Worm (Caenorhabditis elegans) whole organism, late embryonic: Measurements from ENCODE around the gene cbn-1.

Source experiments
- F13H6.1 ChIP-seq: sonication (generic microtip); optimal IDR thresholded peaks from 2 replicates; lab custom pipeline; 2016; ENCODE audit warnings: missing genetic modification characterization, missing compliant biosample characterization
- K09A11.1 ChIP-seq: sonication (generic microtip); optimal IDR thresholded peaks from 2 replicates; lab custom pipeline; 2017; ENCODE audit warnings: antibody characterized with exemption, mild to moderate bottlenecking, missing genetic modification characterization, missing compliant biosample characterization; ENCODE audit not compliant: insufficient read depth
- T23F11.4 ChIP-seq: fragments of 200-800 bp; sonication (Bioruptor generic); optimal IDR thresholded peaks from 2 replicates; lab custom pipeline; 2018; ENCODE audit warnings: mild to moderate bottlenecking, missing genetic modification characterization, missing compliant biosample characterization
- ahr-1 ChIP-seq: sonication (generic microtip); optimal IDR thresholded peaks from 2 replicates; lab custom pipeline; 2016; ENCODE audit warnings: missing genetic modification characterization, missing compliant biosample characterization
- ceh-14 ChIP-seq: sonication (generic microtip); optimal IDR thresholded peaks from 2 replicates; lab custom pipeline; 2016; ENCODE audit warnings: missing genotype, missing genetic modification characterization, missing compliant biosample characterization
- ceh-18 ChIP-seq: sonication (generic microtip); optimal IDR thresholded peaks from 2 replicates; lab custom pipeline; 2016; ENCODE audit warnings: missing genetic modification characterization, missing compliant biosample characterization
- ceh-24 ChIP-seq: sonication (generic microtip); optimal IDR thresholded peaks from 2 replicates; lab custom pipeline; 2016; ENCODE audit warnings: mild to moderate bottlenecking, missing genetic modification characterization, missing compliant biosample characterization
- ceh-30 ChIP-seq: fragments of 150-350 bp; optimal IDR thresholded peaks from 2 replicates; lab custom pipeline; 2014; ENCODE audit warnings: missing biosample characterization, missing genetic modification characterization
- ceh-31 ChIP-seq: sonication (generic microtip); optimal IDR thresholded peaks from 2 replicates; lab custom pipeline; 2016; ENCODE audit warnings: missing genetic modification characterization, missing compliant biosample characterization
- ceh-34 ChIP-seq: sonication (generic microtip); optimal IDR thresholded peaks from 2 replicates; lab custom pipeline; 2016; ENCODE audit warnings: mild to moderate bottlenecking, missing genetic modification characterization, missing compliant biosample characterization
- ceh-48 ChIP-seq: sonication (generic microtip); optimal IDR thresholded peaks from 2 replicates; lab custom pipeline; 2016; ENCODE audit warnings: missing genetic modification characterization, inconsistent platforms, missing compliant biosample characterization
- ceh-9 ChIP-seq: sonication (generic microtip); optimal IDR thresholded peaks from 2 replicates; lab custom pipeline; 2016; ENCODE audit warnings: mild to moderate bottlenecking, missing genetic modification characterization, inconsistent platforms, missing compliant biosample characterization
- elt-4 ChIP-seq: sonication (generic microtip); optimal IDR thresholded peaks from 2 replicates; lab custom pipeline; 2016; ENCODE audit warnings: missing genetic modification characterization, missing compliant biosample characterization
- ets-4 ChIP-seq: sonication (generic microtip); optimal IDR thresholded peaks from 2 replicates; lab custom pipeline; 2016; ENCODE audit warnings: missing genetic modification characterization, missing compliant biosample characterization
- eyg-1 ChIP-seq: sonication (generic microtip); optimal IDR thresholded peaks from 2 replicates; lab custom pipeline; 2016; ENCODE audit warnings: missing genotype, missing genetic modification characterization, missing compliant biosample characterization
- fkh-10 ChIP-seq: fragments of 150-350 bp; optimal IDR thresholded peaks from 2 replicates; lab custom pipeline; 2014; ENCODE audit warnings: missing biosample characterization, missing genetic modification reagents, missing genetic modification characterization
- gmeb-2 ChIP-seq: sonication (generic microtip); optimal IDR thresholded peaks from 2 replicates; lab custom pipeline; 2016; ENCODE audit warnings: missing genetic modification characterization, inconsistent platforms, missing compliant biosample characterization
- hlh-13 ChIP-seq: fragments of 200-800 bp; sonication (Bioruptor generic); optimal IDR thresholded peaks from 2 replicates; lab custom pipeline; 2018; ENCODE audit warnings: mild to moderate bottlenecking, missing genetic modification characterization, missing compliant biosample characterization
- hlh-30 ChIP-seq: sonication (generic microtip); optimal IDR thresholded peaks from 2 replicates; lab custom pipeline; 2017; ENCODE audit warnings: antibody characterized with exemption, missing genetic modification characterization, missing compliant biosample characterization; ENCODE audit not compliant: insufficient read depth
- hlh-6 ChIP-seq: sonication (generic microtip); optimal IDR thresholded peaks from 2 replicates; lab custom pipeline; 2016; ENCODE audit warnings: missing genotype, missing genetic modification characterization, missing compliant biosample characterization
- hlh-8 ChIP-seq: sonication (generic microtip); optimal IDR thresholded peaks from 2 replicates; lab custom pipeline; 2016; ENCODE audit warnings: missing genotype, missing genetic modification characterization, missing compliant biosample characterization
- lim-6 ChIP-seq: sonication (generic microtip); optimal IDR thresholded peaks from 2 replicates; lab custom pipeline; 2016; ENCODE audit warnings: missing genetic modification characterization, missing compliant biosample characterization
- lin-11 ChIP-seq: fragments of 200-800 bp; sonication (Bioruptor generic); optimal IDR thresholded peaks from 2 replicates; lab custom pipeline; 2018; ENCODE audit warnings: mild to moderate bottlenecking, missing genetic modification characterization, missing compliant biosample characterization
- madf-2 ChIP-seq: sonication (generic microtip); optimal IDR thresholded peaks from 2 replicates; lab custom pipeline; 2017; ENCODE audit warnings: missing genetic modification characterization, missing compliant biosample characterization
- mec-3 ChIP-seq: sonication (generic microtip); optimal IDR thresholded peaks from 2 replicates; lab custom pipeline; 2016; ENCODE audit warnings: borderline replicate concordance, missing genetic modification characterization, missing compliant biosample characterization
- nfya-1 ChIP-seq: sonication (generic microtip); optimal IDR thresholded peaks from 2 replicates; lab custom pipeline; 2017; ENCODE audit warnings: missing genetic modification characterization, mild to moderate bottlenecking, missing compliant biosample characterization, antibody characterized with exemption, moderate library complexity
- nhr-232 ChIP-seq: sonication (generic microtip); optimal IDR thresholded peaks from 2 replicates; lab custom pipeline; 2016; ENCODE audit warnings: missing genetic modification characterization, missing compliant biosample characterization
- odd-2 ChIP-seq: sonication (generic microtip); optimal IDR thresholded peaks from 2 replicates; lab custom pipeline; 2017; ENCODE audit warnings: antibody characterized with exemption, mild to moderate bottlenecking, missing genetic modification characterization, missing compliant biosample characterization
- pat-9 ChIP-seq: fragments of 200-800 bp; sonication (Bioruptor generic); optimal IDR thresholded peaks from 2 replicates; lab custom pipeline; 2018; ENCODE audit warnings: mild to moderate bottlenecking, missing genetic modification characterization, moderate library complexity, missing compliant biosample characterization
- pha-2 ChIP-seq: sonication (generic microtip); optimal IDR thresholded peaks from 2 replicates; lab custom pipeline; 2017; ENCODE audit warnings: mild to moderate bottlenecking, missing genetic modification characterization, missing compliant biosample characterization
- pha-4 ChIP-seq: fragments of 150-350 bp; optimal IDR thresholded peaks from 2 replicates; lab custom pipeline; 2018; ENCODE audit warnings: missing biosample characterization, missing genetic modification reagents, missing genetic modification characterization
- sox-2 ChIP-seq: fragments of 200-800 bp; sonication (Bioruptor generic); IDR thresholded peaks from 2 replicates; pipeline ENCODE4 v1.3.6; 2022; ENCODE audit warnings: missing genetic modification reagents, missing genetic modification characterization, missing compliant biosample characterization
- syd-9 ChIP-seq: sonication (generic microtip); optimal IDR thresholded peaks from 2 replicates; lab custom pipeline; 2016; ENCODE audit warnings: mild to moderate bottlenecking, missing genetic modification characterization, moderate library complexity, missing compliant biosample characterization
- tbx-2 ChIP-seq: sonication (generic microtip); optimal IDR thresholded peaks from 2 replicates; lab custom pipeline; 2016; ENCODE audit warnings: missing genetic modification characterization, missing compliant biosample characterization
- ttx-3 ChIP-seq: sonication (generic microtip); optimal IDR thresholded peaks from 2 replicates; lab custom pipeline; 2016; ENCODE audit warnings: missing genetic modification reagents, missing genetic modification characterization, missing compliant biosample characterization
- unc-55 ChIP-seq: sonication (generic microtip); optimal IDR thresholded peaks from 2 replicates; lab custom pipeline; 2017; ENCODE audit warnings: missing biosample characterization, missing genetic modification reagents, missing genetic modification characterization
- unc-86 ChIP-seq: sonication (generic microtip); optimal IDR thresholded peaks from 2 replicates; lab custom pipeline; 2016; ENCODE audit warnings: missing genetic modification characterization, missing compliant biosample characterization
- zip-5 ChIP-seq: sonication (generic microtip); optimal IDR thresholded peaks from 2 replicates; lab custom pipeline; 2016; ENCODE audit warnings: missing genetic modification characterization, missing compliant biosample characterization

Gene cbn-1

ce11 chrII:321183-321582 is 11.1 kb downstream of the cbn-1 start:
- TF ChIP-seq pha-2 (no peak), hlh-8 (tag; lab: Kevin White, UChicago) (no peak), pha-4 (tag; lab: Kevin White, UChicago) (no peak), ceh-18 (no peak), F13H6.1 (tag; lab: Kevin White, UChicago) (no peak), ceh-30 (no peak), lin-11 (no peak), ets-4 (tag; lab: Kevin White, UChicago) (no peak), nfya-1 (tag; lab: Kevin White, UChicago) (no peak), sox-2 (GFP tag; lab: Robert Waterston, UW) (no peak), hlh-13 (GFP tag; lab: Kevin White, UChicago) (no peak), ceh-14 (tag; lab: Kevin White, UChicago) (no peak), ceh-48 (tag; lab: Kevin White, UChicago) (no peak), T23F11.4 (GFP tag; lab: Kevin White, UChicago) (no peak), madf-2 (tag; lab: Kevin White, UChicago) (no peak), ceh-31 (tag; lab: Kevin White, UChicago) (no peak), ttx-3 (tag; lab: Kevin White, UChicago) (no peak), ceh-9 (tag; lab: Kevin White, UChicago) (no peak)

ce11 chrII:320783-321182 is 11.5 kb downstream of the cbn-1 start:
- no peak for TF ChIP-seq zip-5 (tag; lab: Kevin White, UChicago)
- no peak for TF ChIP-seq lim-6 (tag; lab: Kevin White, UChicago)
- no peak for TF ChIP-seq nfya-1 (tag; lab: Kevin White, UChicago)
- no peak for TF ChIP-seq eyg-1 (tag; lab: Kevin White, UChicago)
- no peak for TF ChIP-seq ceh-18
- TF ChIP-seq mec-3, result no peak
- no peak for TF ChIP-seq ceh-9 (tag; lab: Kevin White, UChicago)
- no peak for TF ChIP-seq ahr-1
- no peak for TF ChIP-seq odd-2 (tag; lab: Kevin White, UChicago)
- TF ChIP-seq hlh-30, result no peak
- no peak for TF ChIP-seq K09A11.1 (tag; lab: Kevin White, UChicago)
- no peak for TF ChIP-seq hlh-6 (tag; lab: Kevin White, UChicago)
- TF ChIP-seq unc-86 (tag; lab: Kevin White, UChicago), result no peak
- no peak for TF ChIP-seq gmeb-2
- TF ChIP-seq tbx-2, result no peak
- no peak for TF ChIP-seq nhr-232 (tag; lab: Kevin White, UChicago)
- TF ChIP-seq elt-4, result no peak
- no peak for TF ChIP-seq ceh-14 (tag; lab: Kevin White, UChicago)
- no peak for TF ChIP-seq madf-2 (tag; lab: Kevin White, UChicago)

- no peak for TF ChIP-seq sox-2 (GFP tag; lab: Robert Waterston, UW)
- TF ChIP-seq unc-55 (GFP tag; lab: Kevin White, UChicago), result no peak
- TF ChIP-seq K09A11.1 (tag; lab: Kevin White, UChicago), result no peak
- TF ChIP-seq pat-9 (tag; lab: Kevin White, UChicago), result no peak
- no peak for TF ChIP-seq ceh-34 (tag; lab: Kevin White, UChicago)
- TF ChIP-seq fkh-10 (GFP tag; lab: Kevin White, UChicago), result no peak
- no peak for TF ChIP-seq ceh-18
- no peak for TF ChIP-seq syd-9 (tag; lab: Kevin White, UChicago)
- TF ChIP-seq ceh-24 (tag; lab: Kevin White, UChicago), result no peak
Measured at ce11 chrII:319459-319858, 12.9 kb downstream of the cbn-1 start, which contains the start of gene far-7. Gene far-7 (plus strand): TSS chrII:319789.
